Worm (Caenorhabditis elegans) whole organism, L1 larva: ENCODE results near the gene C06E4.8.
A peak's percentile ranks its signal among the peaks of the same experiment; 100 is the strongest.

Experiments
- C04F5.9 ChIP-seq: sonication (generic microtip); optimal IDR thresholded peaks from 2 replicates; lab custom pipeline; 2016; ENCODE audit warnings: missing genetic modification characterization, missing compliant biosample characterization
- C16A3.4 ChIP-seq: fragments of 150-350 bp; optimal IDR thresholded peaks from 2 replicates; lab custom pipeline; 2014; ENCODE audit warnings: missing biosample characterization, missing genetic modification characterization
- F16B12.6 ChIP-seq: fragments of 150-350 bp; optimal IDR thresholded peaks from 2 replicates; lab custom pipeline; 2014; ENCODE audit warnings: missing biosample characterization, missing genetic modification characterization
- Y116A8C.19 ChIP-seq: sonication (generic microtip); optimal IDR thresholded peaks from 2 replicates; lab custom pipeline; 2016; ENCODE audit warnings: missing compliant biosample characterization, missing genetic modification characterization, borderline replicate concordance
- aha-1 ChIP-seq: fragments of 150-350 bp; optimal IDR thresholded peaks from 2 replicates; lab custom pipeline; 2014; ENCODE audit warnings: missing biosample characterization, missing genetic modification characterization
- aly-2 ChIP-seq: fragments of 150-350 bp; optimal IDR thresholded peaks from 2 replicates; lab custom pipeline; 2014; ENCODE audit warnings: missing biosample characterization, missing genetic modification characterization
- ama-1 ChIP-seq: fragments of 150-350 bp; optimal IDR thresholded peaks from 2 replicates; lab custom pipeline; 2014
- ceh-63 ChIP-seq: fragments of 200-800 bp; sonication (Bioruptor generic); optimal IDR thresholded peaks from 2 replicates; lab custom pipeline; 2018; ENCODE audit warnings: mild to moderate bottlenecking, missing genetic modification characterization, missing compliant biosample characterization
- ceh-8 ChIP-seq: fragments of 200-800 bp; sonication (Bioruptor generic); optimal IDR thresholded peaks from 2 replicates; lab custom pipeline; 2018; ENCODE audit warnings: mild to moderate bottlenecking, missing genetic modification characterization, moderate library complexity, missing compliant biosample characterization
- ceh-88 ChIP-seq: fragments of 200-800 bp; sonication (Bioruptor generic); IDR thresholded peaks from 2 replicates; pipeline ENCODE4 v1.3.6; 2022; ENCODE audit warnings: missing genetic modification characterization, missing compliant biosample characterization
- ceh-90 ChIP-seq: sonication (generic microtip); optimal IDR thresholded peaks from 2 replicates; lab custom pipeline; 2016; ENCODE audit warnings: missing genetic modification characterization, missing compliant biosample characterization
- dpl-1 ChIP-seq, 3 experiments: fragments of 150-350 bp in 2 of 3; sonication (generic microtip) in 1 of 3; optimal IDR thresholded peaks; 2 replicates each; lab custom pipeline; 2014 to 2017; ENCODE audit warnings: missing biosample characterization in 3 of 3, missing genetic modification characterization in 3 of 3, missing genetic modification reagents in 3 of 3
- dsc-1 ChIP-seq: sonication (generic microtip); optimal IDR thresholded peaks from 2 replicates; lab custom pipeline; 2016; ENCODE audit warnings: mild to moderate bottlenecking, missing genetic modification characterization, missing compliant biosample characterization
- efl-1 ChIP-seq, 4 experiments: fragments of 150-350 bp; optimal IDR thresholded peaks in 3 of 4; peaks in 1 of 4; 1 replicate in 1 of 4; 2 replicates in 3 of 4; lab custom pipeline; 2014; ENCODE audit warnings: missing biosample characterization in 2 of 4, missing genetic modification characterization in 2 of 4, missing genetic modification reagents in 2 of 4
- egl-13 ChIP-seq: sonication (generic microtip); optimal IDR thresholded peaks from 2 replicates; lab custom pipeline; 2016; ENCODE audit warnings: missing genotype, missing genetic modification reagents, missing genetic modification characterization, missing compliant biosample characterization
- egl-27 ChIP-seq, 2 experiments: fragments of 150-350 bp in 1 of 2; sonication (generic microtip); optimal IDR thresholded peaks; 3 replicates each; lab custom pipeline; 2017 to 2018; ENCODE audit warnings: missing biosample characterization in 2 of 2, missing genetic modification characterization in 2 of 2, missing genetic modification reagents in 2 of 2
- elt-2 ChIP-seq: sonication (generic microtip); optimal IDR thresholded peaks from 2 replicates; lab custom pipeline; 2016; ENCODE audit warnings: missing genetic modification characterization, mild to moderate bottlenecking, inconsistent platforms, missing compliant biosample characterization, missing genetic modification reagents
- elt-3 ChIP-seq, 6 experiments: fragments of 150-350 bp in 1 of 6; sonication (generic microtip); optimal IDR thresholded peaks; 2 replicates each; lab custom pipeline; 2017 to 2018; ENCODE audit warnings: missing biosample characterization in 6 of 6, missing genetic modification characterization in 6 of 6, inconsistent platforms in 1 of 6
- ets-5 ChIP-seq: fragments of 200-800 bp; sonication (Bioruptor generic); IDR thresholded peaks from 2 replicates; pipeline ENCODE4 v1.3.6; 2022; ENCODE audit warnings: missing genetic modification characterization, missing compliant biosample characterization
- fkh-10 ChIP-seq: sonication (generic microtip); optimal IDR thresholded peaks from 2 replicates; lab custom pipeline; 2017; ENCODE audit warnings: missing biosample characterization, missing genetic modification reagents, missing genetic modification characterization
- fkh-4 ChIP-seq: sonication (generic microtip); optimal IDR thresholded peaks from 2 replicates; lab custom pipeline; 2016; ENCODE audit warnings: missing compliant biosample characterization, missing genetic modification characterization, borderline replicate concordance
- fkh-8 ChIP-seq: sonication (generic microtip); optimal IDR thresholded peaks from 2 replicates; lab custom pipeline; 2016; ENCODE audit warnings: mild to moderate bottlenecking, missing genetic modification characterization, missing compliant biosample characterization
- grh-1 ChIP-seq: fragments of 200-800 bp; sonication (Bioruptor generic); IDR thresholded peaks from 2 replicates; pipeline ENCODE4 v1.3.6; 2022; ENCODE audit warnings: missing genetic modification reagents, missing genetic modification characterization, missing compliant biosample characterization
- isw-1 ChIP-seq: fragments of 200-800 bp; sonication (Bioruptor generic); IDR thresholded peaks from 2 replicates; pipeline ENCODE4 v1.3.6; 2022; ENCODE audit warnings: missing genetic modification characterization, missing compliant biosample characterization
- jun-1 ChIP-seq: fragments of 150-350 bp; optimal IDR thresholded peaks from 2 replicates; lab custom pipeline; 2014; ENCODE audit warnings: missing biosample characterization, missing genetic modification reagents, missing genetic modification characterization
- lin-14 ChIP-seq: fragments of 200-800 bp; sonication (Bioruptor generic); optimal IDR thresholded peaks from 2 replicates; lab custom pipeline; 2018; ENCODE audit warnings: mild to moderate bottlenecking, missing genetic modification characterization, moderate library complexity, missing compliant biosample characterization
- lin-15B ChIP-seq: fragments of 150-350 bp; sonication (generic microtip); optimal IDR thresholded peaks from 3 replicates; lab custom pipeline; 2014; ENCODE audit warnings: missing biosample characterization, missing genetic modification characterization
- lin-35 ChIP-seq, 2 experiments: fragments of 150-350 bp; optimal IDR thresholded peaks; 2 replicates each; lab custom pipeline; 2014; ENCODE audit warnings: missing biosample characterization in 2 of 2, missing genetic modification characterization in 2 of 2, missing genetic modification reagents in 2 of 2
- lin-39 ChIP-seq: fragments of 150-350 bp; optimal IDR thresholded peaks from 2 replicates; lab custom pipeline; 2014; ENCODE audit warnings: missing biosample characterization, missing genetic modification reagents, missing genetic modification characterization
- lir-3 ChIP-seq: sonication (generic microtip); optimal IDR thresholded peaks from 2 replicates; lab custom pipeline; 2016; ENCODE audit warnings: mild to moderate bottlenecking, missing genetic modification characterization, moderate library complexity, missing compliant biosample characterization; ENCODE audit not compliant: poor library complexity
- mdl-1 ChIP-seq, 2 experiments: fragments of 150-350 bp; optimal IDR thresholded peaks; 2 replicates each; lab custom pipeline; 2014 to 2017; ENCODE audit warnings: missing biosample characterization in 2 of 2, missing genetic modification characterization in 2 of 2, inconsistent platforms in 1 of 2
- nhr-11 ChIP-seq: fragments of 150-350 bp; optimal IDR thresholded peaks from 2 replicates; lab custom pipeline; 2014; ENCODE audit warnings: missing biosample characterization, missing genetic modification characterization
- nhr-12 ChIP-seq: sonication (generic microtip); optimal IDR thresholded peaks from 2 replicates; lab custom pipeline; 2017; ENCODE audit warnings: missing biosample characterization, missing genetic modification characterization
- nhr-28 ChIP-seq: fragments of 150-350 bp; optimal IDR thresholded peaks from 2 replicates; lab custom pipeline; 2014; ENCODE audit warnings: missing biosample characterization, missing genetic modification characterization
- nhr-47 ChIP-seq: sonication (generic microtip); optimal IDR thresholded peaks from 2 replicates; lab custom pipeline; 2016; ENCODE audit warnings: mild to moderate bottlenecking, missing genetic modification characterization, moderate library complexity, missing compliant biosample characterization
- nhr-71 ChIP-seq: sonication (generic microtip); optimal IDR thresholded peaks from 2 replicates; lab custom pipeline; 2016; ENCODE audit warnings: mild to moderate bottlenecking, missing genetic modification characterization, moderate library complexity, missing compliant biosample characterization
- nhr-76 ChIP-seq: sonication (generic microtip); optimal IDR thresholded peaks from 2 replicates; lab custom pipeline; 2017; ENCODE audit warnings: missing biosample characterization, missing genetic modification characterization
- nhr-84 ChIP-seq: sonication (generic microtip); optimal IDR thresholded peaks from 2 replicates; lab custom pipeline; 2017; ENCODE audit warnings: missing biosample characterization, missing genetic modification characterization
- nhr-85 ChIP-seq: sonication (generic microtip); peaks from one replicate; lab custom pipeline; 2016; ENCODE audit warnings: missing genetic modification characterization, inconsistent platforms, missing compliant biosample characterization
- skn-1 ChIP-seq: fragments of 150-350 bp; optimal IDR thresholded peaks from 2 replicates; lab custom pipeline; 2014; ENCODE audit warnings: missing biosample characterization, missing genetic modification characterization
- snpc-4 ChIP-seq: fragments of 150-350 bp; optimal IDR thresholded peaks from 2 replicates; lab custom pipeline; 2014; ENCODE audit warnings: missing biosample characterization, missing genetic modification characterization
- tlp-1 ChIP-seq: fragments of 150-350 bp; optimal IDR thresholded peaks from 2 replicates; lab custom pipeline; 2014; ENCODE audit warnings: missing biosample characterization, missing genetic modification characterization
- unc-130 ChIP-seq: fragments of 150-350 bp; optimal IDR thresholded peaks from 2 replicates; lab custom pipeline; 2017; ENCODE audit warnings: missing biosample characterization, missing genetic modification characterization, inconsistent platforms
- unc-86 ChIP-seq: sonication (generic microtip); optimal IDR thresholded peaks from 2 replicates; lab custom pipeline; 2016; ENCODE audit warnings: missing genetic modification characterization, missing compliant biosample characterization
- zag-1 ChIP-seq: fragments of 150-350 bp; optimal IDR thresholded peaks from 2 replicates; lab custom pipeline; 2014; ENCODE audit warnings: missing biosample characterization, missing genetic modification characterization
- ztf-4 ChIP-seq: fragments of 150-350 bp; optimal IDR thresholded peaks from 2 replicates; lab custom pipeline; 2014; ENCODE audit warnings: missing biosample characterization, missing genetic modification characterization

The C06E4.8 gene

ce11 chrIV:7313962-7314361, 28.3 kb upstream of the C06E4.8 start (continued):
- TF ChIP-seq elt-3 (tag; optimal IDR thresholded peaks at IDR 0.05; lab: Kevin White, UChicago) (peak in 1 of 6 experiments; percentile 68), nhr-85 (peak; percentile 80), ceh-63 (GFP tag; lab: Kevin White, UChicago) (no peak), ceh-88 (GFP tag; lab: Robert Waterston, UW) (no peak), lin-15B (tag; lab: Kevin White, UChicago) (peak; percentile 7), elt-2 (no peak), Y116A8C.19 (tag; lab: Kevin White, UChicago) (no peak), lin-35 (GFP tag; optimal IDR thresholded peaks at IDR 0.05; lab: Kevin White, UChicago) (peak; percentile 63), lin-39 (peak; percentile 37), fkh-4 (tag; lab: Kevin White, UChicago) (no peak), tlp-1 (no peak), unc-86 (tag; lab: Kevin White, UChicago) (no peak), ceh-8 (no peak), egl-27 (tag; optimal IDR thresholded peaks at IDR 0.05; lab: Kevin White, UChicago) (no peak), aha-1 (tag; lab: Kevin White, UChicago) (no peak), ceh-90 (tag; lab: Kevin White, UChicago) (no peak), ets-5 (GFP tag; lab: Robert Waterston, UW) (no peak), ztf-4 (tag; lab: Kevin White, UChicago) (no peak), nhr-76 (tag; lab: Kevin White, UChicago) (no peak), dsc-1 (tag; lab: Kevin White, UChicago) (peak; percentile 37), F16B12.6 (tag; lab: Kevin White, UChicago) (peak; percentile 25), nhr-84 (tag; lab: Kevin White, UChicago) (no peak), nhr-12 (tag; lab: Kevin White, UChicago) (no peak), isw-1 (GFP tag; lab: Robert Waterston, UW) (peak; percentile 9; the same call in 1 of the 2 replicates), lir-3 (tag; lab: Kevin White, UChicago) (no peak), jun-1 (tag; lab: Kevin White, UChicago) (peak; percentile 14), skn-1 (tag; lab: Kevin White, UChicago) (peak; percentile 34), zag-1 (no peak), grh-1 (no peak), nhr-71 (tag; lab: Kevin White, UChicago) (peak; percentile 78), nhr-47 (tag; lab: Kevin White, UChicago) (peak; percentile 63)
- TF ChIP-seq, all 84 proteins: peak for 34

ce11 chrIV:7313397-7313910, 27.8 kb upstream of the C06E4.8 start, which contains the start of gene rps-8:
Gene rps-8, minus strand, starts transcription at chrIV:7313860.
- TF ChIP-seq efl-1 (optimal IDR thresholded peaks at IDR 0.05; lab: Kevin White, UChicago) (no peak), efl-1 (GFP tag; optimal IDR thresholded peaks at IDR 0.05 in 1 of 2; lab: Kevin White, UChicago) (peak in 1 of 2 experiments; percentile 4), dpl-1 (GFP tag; optimal IDR thresholded peaks at IDR 0.05; lab: Kevin White, UChicago) (no peak), dsc-1 (tag; lab: Kevin White, UChicago) (peak; percentile 14)
- TF ChIP-seq, all 84 proteins: peak for 2

- TF ChIP-seq efl-1 (optimal IDR thresholded peaks at IDR 0.05; lab: Kevin White, UChicago) (no peak), efl-1 (GFP tag; optimal IDR thresholded peaks at IDR 0.05 in 1 of 2; lab: Kevin White, UChicago) (peak in 1 of 2 experiments; percentile 65), nhr-85 (peak; percentile 69), lin-39 (no peak)
Observed at ce11 chrIV:7312620-7313194, 27.0 kb upstream of the C06E4.8 start.

- TF ChIP-seq nhr-85 (peak; percentile 77), aly-2 (tag; lab: Kevin White, UChicago) (no peak), mdl-1 (tag; optimal IDR thresholded peaks at IDR 0.05; lab: Kevin White, UChicago) (no peak), nhr-12 (tag; lab: Kevin White, UChicago) (no peak), tlp-1 (no peak), nhr-28 (tag; lab: Kevin White, UChicago) (no peak), elt-3 (tag; optimal IDR thresholded peaks at IDR 0.05; lab: Kevin White, UChicago) (no peak), C16A3.4 (tag; lab: Kevin White, UChicago) (no peak), snpc-4 (tag; lab: Kevin White, UChicago) (no peak), unc-130 (tag; lab: Kevin White, UChicago) (no peak), C04F5.9 (no peak), fkh-10 (GFP tag; lab: Kevin White, UChicago) (no peak), ama-1 (lab: Kevin White, UChicago) (peak; percentile 14), nhr-11 (no peak), egl-13 (no peak), lin-14 (GFP tag; lab: Kevin White, UChicago) (peak; percentile 0), fkh-8 (tag; lab: Kevin White, UChicago) (no peak)
Observed at ce11 chrIV:7310842-7311241, 25.2 kb upstream of the C06E4.8 start.
